Fruit fly (Drosophila melanogaster) whole organism, adult: ENCODE data around the gene Atg18a.

Experiments used
- CG11617 ChIP-seq: fragments of 200-800 bp; sonication (Bioruptor generic); optimal IDR thresholded peaks from 2 replicates; lab custom pipeline; 2017; ENCODE audit warnings: mild to moderate bottlenecking, missing biosample characterization, missing genetic modification reagents, missing genetic modification characterization
- CG12768 ChIP-seq: fragments of 200-800 bp; sonication (Bioruptor generic); optimal IDR thresholded peaks from 2 replicates; lab custom pipeline; 2017; ENCODE audit warnings: missing biosample characterization, missing genetic modification characterization, mild to moderate bottlenecking, moderate library complexity, missing genetic modification reagents
- CG14711 ChIP-seq: fragments of 200-800 bp; sonication (Bioruptor generic); optimal IDR thresholded peaks from 2 replicates; lab custom pipeline; 2018; ENCODE audit warnings: missing biosample characterization, mild to moderate bottlenecking, missing genetic modification characterization, moderate library complexity
- CG1620 ChIP-seq: fragments of 200-800 bp; sonication (Bioruptor generic); optimal IDR thresholded peaks from 2 replicates; lab custom pipeline; 2016; ENCODE audit warnings: missing biosample characterization, missing genetic modification characterization
- CG33017 ChIP-seq: fragments of 200-800 bp; sonication (Bioruptor generic); optimal IDR thresholded peaks from 2 replicates; lab custom pipeline; 2018; ENCODE audit warnings: missing biosample characterization, mild to moderate bottlenecking, missing genetic modification characterization, moderate library complexity
- CG5204 ChIP-seq: fragments of 200-800 bp; sonication (Bioruptor generic); optimal IDR thresholded peaks from 2 replicates; lab custom pipeline; 2016; ENCODE audit warnings: missing biosample characterization, missing genetic modification characterization
- CG7045 ChIP-seq: fragments of 200-800 bp; sonication (Bioruptor generic); optimal IDR thresholded peaks from 2 replicates; lab custom pipeline; 2017; ENCODE audit warnings: missing biosample characterization, mild to moderate bottlenecking, missing genetic modification characterization
- CG7101 ChIP-seq: fragments of 200-800 bp; sonication (Bioruptor generic); optimal IDR thresholded peaks from 2 replicates; lab custom pipeline; 2018; ENCODE audit warnings: missing biosample characterization, mild to moderate bottlenecking, missing genetic modification characterization, moderate library complexity
- Clk ChIP-seq: fragments of 200-800 bp; sonication (Bioruptor generic); optimal IDR thresholded peaks from 2 replicates; lab custom pipeline; 2017; ENCODE audit warnings: missing biosample characterization, missing genetic modification characterization
- Crg-1 ChIP-seq: fragments of 200-800 bp; sonication (Bioruptor generic); optimal IDR thresholded peaks from 2 replicates; lab custom pipeline; 2016; ENCODE audit warnings: missing biosample characterization, missing genetic modification characterization
- Hr96 ChIP-seq: fragments of 200-800 bp; sonication (Bioruptor generic); optimal IDR thresholded peaks from 2 replicates; lab custom pipeline; 2016; ENCODE audit warnings: missing biosample characterization, missing genetic modification characterization
- Mnt ChIP-seq: fragments of 200-800 bp; sonication (Bioruptor generic); optimal IDR thresholded peaks from 2 replicates; lab custom pipeline; 2016; ENCODE audit warnings: missing biosample characterization, mild to moderate bottlenecking, missing genetic modification characterization
- bab1 ChIP-seq: fragments of 200-800 bp; sonication (Bioruptor generic); optimal IDR thresholded peaks from 3 replicates; lab custom pipeline; 2019; ENCODE audit warnings: missing biosample characterization, mild to moderate bottlenecking, missing genetic modification characterization, moderate library complexity
- cic ChIP-seq: fragments of 200-800 bp; sonication (Bioruptor generic); optimal IDR thresholded peaks from 2 replicates; lab custom pipeline; 2017; ENCODE audit warnings: missing biosample characterization, mild to moderate bottlenecking, missing genetic modification characterization, moderate library complexity
- cnc ChIP-seq, 2 experiments: fragments of >200 bp; optimal IDR thresholded peaks; 2 replicates each; lab custom pipeline; 2017
- kay ChIP-seq: fragments of 200-800 bp; sonication (Bioruptor generic); peaks from one replicate; lab custom pipeline; 2016; ENCODE audit warnings: missing biosample characterization, missing genetic modification characterization, borderline replicate concordance
- ovo ChIP-seq: fragments of 200-800 bp; sonication (Bioruptor generic); optimal IDR thresholded peaks from 2 replicates; lab custom pipeline; 2016; ENCODE audit warnings: missing biosample characterization, missing genetic modification characterization
- pad ChIP-seq: fragments of 200-800 bp; sonication (Bioruptor generic); optimal IDR thresholded peaks from 3 replicates; lab custom pipeline; 2017; ENCODE audit warnings: missing biosample characterization, missing genetic modification characterization, mild to moderate bottlenecking, moderate library complexity, missing genetic modification reagents
- tj ChIP-seq: fragments of 200-800 bp; sonication (Bioruptor generic); optimal IDR thresholded peaks from 3 replicates; lab custom pipeline; 2017; ENCODE audit warnings: missing biosample characterization, mild to moderate bottlenecking, missing genetic modification characterization, moderate library complexity
- toe ChIP-seq: fragments of 200-800 bp; sonication (Bioruptor generic); optimal IDR thresholded peaks from 2 replicates; lab custom pipeline; 2016; ENCODE audit warnings: missing biosample characterization, missing genetic modification characterization

The Atg18a gene

DNA sequence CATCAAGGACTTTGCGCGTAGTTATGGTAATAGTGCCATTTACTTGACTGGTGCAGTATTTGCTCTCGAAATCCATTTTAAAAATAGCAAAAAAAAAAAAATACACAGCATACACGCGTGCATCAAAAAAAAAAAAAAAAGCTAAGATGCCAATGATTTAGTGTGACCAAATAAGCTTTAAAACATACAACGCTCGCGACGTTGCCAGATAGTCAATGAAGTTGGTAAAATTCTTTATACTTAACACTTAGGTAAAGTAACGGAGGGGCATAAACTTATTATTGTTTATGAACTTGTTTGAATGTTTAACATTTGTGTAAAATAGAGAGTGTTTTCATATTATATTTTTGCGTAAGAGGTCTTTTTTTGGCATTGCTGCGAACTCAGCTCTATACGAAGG is 23.9 kb downstream of the Atg18a start, which contains the start of gene tut:
tut (minus strand) TSS at position 148 of the 400 bp plus-strand sequence.
- TF ChIP-seq Clk, result no peak
- TF ChIP-seq CG7045 (GFP tag; lab: Kevin White, UChicago), result no peak
- TF ChIP-seq Mnt (GFP tag; lab: Kevin White, UChicago), result no peak
- no peak for TF ChIP-seq bab1
- TF ChIP-seq CG12768 (GFP tag; lab: Kevin White, UChicago), result no peak
- TF ChIP-seq pad, result no peak
- TF ChIP-seq kay (GFP tag; lab: Kevin White, UChicago), result no peak

DNA sequence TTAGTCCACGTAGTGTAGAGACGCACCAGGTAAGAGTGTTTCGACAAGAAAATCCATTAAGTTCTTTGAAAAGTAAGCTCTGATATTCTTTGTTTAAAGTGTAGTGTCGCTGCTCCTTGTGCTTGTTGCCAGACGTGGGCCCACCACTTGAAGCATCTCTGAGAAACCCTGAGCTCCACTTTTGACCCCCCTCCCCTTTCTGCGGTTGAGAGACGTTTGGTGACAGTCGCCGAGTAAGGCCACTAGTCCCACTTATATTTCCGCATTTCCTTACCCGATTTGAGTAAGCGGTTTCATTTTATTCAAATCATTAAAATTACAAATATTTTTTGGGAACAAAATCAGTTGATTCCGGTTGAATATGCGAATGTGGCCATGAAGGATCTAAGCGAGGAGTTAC is 24.9 kb downstream of the Atg18a start, which contains the start of gene CG8006:
CG8006 (plus strand) TSS at position 301 of the 400 bp plus-strand sequence.
- TF ChIP-seq CG33017 (tag; lab: Kevin White, UChicago) (no peak), kay (GFP tag; lab: Kevin White, UChicago) (no peak), Hr96 (GFP tag; lab: Kevin White, UChicago) (no peak), CG14711 (tag; lab: Kevin White, UChicago) (no peak), pad (no peak), toe (GFP tag; lab: Kevin White, UChicago) (no peak), bab1 (no peak), cnc (optimal IDR thresholded peaks at IDR 0.05; lab: Kevin White, UChicago) (no peak), Clk (no peak)

dm6 chr3L:8214980-8215379 is 28.3 kb downstream of the Atg18a start, which contains the start of gene CG8012:
CG8012 (plus strand) TSS chr3L:8215280.
- TF ChIP-seq CG7045 (GFP tag; lab: Kevin White, UChicago), result no peak
- TF ChIP-seq CG11617 (GFP tag; lab: Kevin White, UChicago), result no peak
- TF ChIP-seq toe (GFP tag; lab: Kevin White, UChicago), result no peak
- no peak for TF ChIP-seq cnc (optimal IDR thresholded peaks at IDR 0.05; lab: Kevin White, UChicago)
- no peak for TF ChIP-seq Hr96 (GFP tag; lab: Kevin White, UChicago)
- TF ChIP-seq CG1620, result no peak
- no peak for TF ChIP-seq CG12768 (GFP tag; lab: Kevin White, UChicago)
- TF ChIP-seq CG14711 (tag; lab: Kevin White, UChicago), result no peak
- TF ChIP-seq CG5204 (GFP tag; lab: Kevin White, UChicago), result no peak
- TF ChIP-seq tj (GFP tag; lab: Kevin White, UChicago), result no peak
- no peak for TF ChIP-seq pad
- no peak for TF ChIP-seq Mnt (GFP tag; lab: Kevin White, UChicago)
- no peak for TF ChIP-seq bab1
- no peak for TF ChIP-seq cic (GFP tag; lab: Kevin White, UChicago)

DNA sequence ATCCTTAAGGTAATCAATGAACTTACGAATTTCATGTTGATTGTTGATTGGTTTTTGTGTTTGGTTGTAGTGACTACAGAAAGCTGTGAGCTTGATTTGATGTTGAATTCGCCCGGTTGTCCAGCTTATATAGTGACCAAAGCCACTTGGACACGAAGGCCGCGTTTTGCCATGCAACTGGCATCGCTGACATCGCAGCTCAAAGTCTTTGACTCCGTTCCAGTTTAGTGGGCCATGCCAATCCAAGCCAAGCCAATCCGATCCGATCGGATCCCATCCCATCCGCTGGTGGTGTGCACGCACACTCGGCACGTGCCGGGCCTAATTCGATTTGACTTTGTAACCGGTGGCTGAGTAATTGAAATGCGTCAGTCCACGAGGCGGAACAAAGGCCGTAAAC is 32.2 kb downstream of the Atg18a start, which contains the start of gene CG13674:
CG13674 (minus strand) TSS at position 101 of the 400 bp plus-strand sequence.
- TF ChIP-seq cnc (optimal IDR thresholded peaks at IDR 0.05; lab: Kevin White, UChicago) (no peak), CG11617 (GFP tag; lab: Kevin White, UChicago) (no peak), toe (GFP tag; lab: Kevin White, UChicago) (no peak), tj (GFP tag; lab: Kevin White, UChicago) (no peak), CG5204 (GFP tag; lab: Kevin White, UChicago) (no peak), CG33017 (tag; lab: Kevin White, UChicago) (no peak), ovo (GFP tag; lab: Kevin White, UChicago) (no peak), Mnt (GFP tag; lab: Kevin White, UChicago) (no peak), Clk (no peak), CG1620 (no peak), Hr96 (GFP tag; lab: Kevin White, UChicago) (no peak), bab1 (no peak), kay (GFP tag; lab: Kevin White, UChicago) (no peak)

DNA sequence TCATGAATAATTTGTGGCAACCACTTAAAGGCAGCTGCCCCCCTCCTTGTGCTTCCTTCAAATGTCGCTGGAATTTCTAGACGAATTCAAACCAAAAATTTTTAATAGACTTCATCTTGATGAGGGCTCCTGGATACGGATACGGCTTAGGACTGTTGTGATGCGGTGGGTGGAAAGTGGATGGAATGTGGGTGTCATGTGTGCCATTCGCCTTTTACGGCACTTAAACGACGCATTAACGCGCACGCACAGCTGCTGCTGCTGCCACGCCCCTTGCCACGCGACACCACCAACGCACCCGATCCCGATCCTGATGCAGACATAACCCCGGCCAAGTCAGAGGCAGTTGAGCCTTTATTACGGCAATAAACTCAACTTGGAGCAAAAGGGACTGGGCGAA is 33.0 kb downstream of the Atg18a start:
- TF ChIP-seq cic (GFP tag; lab: Kevin White, UChicago) (no peak), Clk (no peak), kay (GFP tag; lab: Kevin White, UChicago) (no peak), CG7101 (no peak), CG14711 (tag; lab: Kevin White, UChicago) (no peak), CG7045 (GFP tag; lab: Kevin White, UChicago) (no peak), CG5204 (GFP tag; lab: Kevin White, UChicago) (no peak), ovo (GFP tag; lab: Kevin White, UChicago) (no peak), CG33017 (tag; lab: Kevin White, UChicago) (no peak), CG12768 (GFP tag; lab: Kevin White, UChicago) (no peak), cnc (optimal IDR thresholded peaks at IDR 0.05; lab: Kevin White, UChicago) (no peak), toe (GFP tag; lab: Kevin White, UChicago) (no peak), bab1 (no peak), Crg-1 (GFP tag; lab: Kevin White, UChicago) (no peak), Mnt (GFP tag; lab: Kevin White, UChicago) (no peak), tj (GFP tag; lab: Kevin White, UChicago) (no peak), CG1620 (no peak)

dm6 chr3L:8221835-8222234 is 35.2 kb downstream of the Atg18a start, which contains the start of gene CG13678:
CG13678 (plus strand) TSS chr3L:8222141.
- TF ChIP-seq kay (GFP tag; lab: Kevin White, UChicago) (peak; percentile 5), bab1 (no peak)

DNA sequence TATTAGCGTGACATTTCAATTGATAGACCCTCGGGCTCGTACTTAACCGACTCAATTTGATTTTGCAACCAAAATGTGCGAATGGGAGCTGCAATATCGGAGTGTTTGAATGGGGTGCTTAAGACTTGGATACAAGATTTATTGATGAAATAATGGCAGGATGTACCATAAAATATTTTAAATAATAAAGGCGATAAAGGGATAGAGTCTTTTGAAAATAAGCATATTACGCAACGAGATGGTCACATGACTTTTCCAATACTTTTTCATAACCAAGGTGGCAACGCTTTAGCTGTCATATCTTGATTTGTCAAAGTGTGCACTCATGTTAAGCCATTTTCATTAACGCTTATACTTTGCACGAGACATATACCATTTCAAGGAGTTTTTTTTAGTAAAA is 42.3 kb downstream of the Atg18a start, which contains the start of gene eIF4E3:
eIF4E3 (plus strand) TSS at position 301 of the 400 bp plus-strand sequence.
- TF ChIP-seq CG33017 (tag; lab: Kevin White, UChicago) (no peak), ovo (GFP tag; lab: Kevin White, UChicago) (no peak), CG7045 (GFP tag; lab: Kevin White, UChicago) (no peak), CG12768 (GFP tag; lab: Kevin White, UChicago) (no peak), CG5204 (GFP tag; lab: Kevin White, UChicago) (no peak), CG7101 (no peak), Mnt (GFP tag; lab: Kevin White, UChicago) (no peak), CG1620 (no peak), cnc (optimal IDR thresholded peaks at IDR 0.05; lab: Kevin White, UChicago) (no peak), pad (no peak), Crg-1 (GFP tag; lab: Kevin White, UChicago) (no peak), Hr96 (GFP tag; lab: Kevin White, UChicago) (no peak), Clk (no peak), kay (GFP tag; lab: Kevin White, UChicago) (no peak)
